Worm (Caenorhabditis elegans): ENCODE measurements around the gene F13B6.1.

F13B6.1 gene

ce11 chrIV:7454890-7455289 lies 1.4 kb upstream of the F13B6.1 start:
- TF ChIP-seq rcor-1 (GFP tag; IDR thresholded peaks at IDR 0.05) (no peak), let-526 (GFP tag; IDR thresholded peaks at IDR 0.05) (no peak), ztf-22 (GFP tag; optimal IDR thresholded peaks at IDR 0.05) (no peak), Y56A3A.18 (GFP tag; IDR thresholded peaks at IDR 0.05) (no peak)

ce11 chrIV:7460225-7460624 lies 3.9 kb downstream of the F13B6.1 start, which contains the start of gene F13B6.2:
Gene F13B6.2 (minus strand): TSS chrIV:7460325.
- TF ChIP-seq lin-40 (tag; optimal IDR thresholded peaks at IDR 0.05) (no peak), ztf-6 (GFP tag; IDR thresholded peaks at IDR 0.05) (no peak), ztf-3 (GFP tag; optimal IDR thresholded peaks at IDR 0.05) (no peak), lsl-1 (GFP tag; optimal IDR thresholded peaks at IDR 0.05) (no peak)

DNA sequence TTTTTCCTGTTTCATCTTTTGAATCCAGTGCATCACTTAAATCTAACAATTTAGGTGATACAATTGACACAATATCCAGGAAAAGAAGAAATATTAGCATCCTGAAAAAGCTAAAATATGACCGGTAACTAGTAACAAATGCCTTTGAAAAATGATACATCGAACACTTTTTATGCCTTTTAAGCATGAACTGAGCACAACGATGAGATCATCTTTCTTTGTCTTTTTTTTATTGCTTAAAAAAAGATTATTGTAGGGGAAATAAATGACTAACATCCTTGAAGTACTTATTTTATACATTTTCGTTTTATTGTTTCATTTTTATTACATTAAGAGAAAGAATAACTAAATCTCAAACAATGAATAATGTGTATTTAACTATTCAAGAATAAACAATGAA lies 9.5 kb downstream of the F13B6.1 start, which contains the start of gene F13B6.3:
TSS of gene F13B6.3 (minus strand) at position 101 of the 400 bp plus-strand sequence.
- TF ChIP-seq nhr-90 (tag; optimal IDR thresholded peaks at IDR 0.05) (no peak), snpc-1.1 (tag; optimal IDR thresholded peaks at IDR 0.05; ENCODE audit: insufficient read depth) (no peak), athp-1 (tag; optimal IDR thresholded peaks at IDR 0.05) (no peak), ceh-27 (GFP tag; optimal IDR thresholded peaks at IDR 0.05) (no peak), F52B5.7 (tag; optimal IDR thresholded peaks at IDR 0.05) (no peak), mxl-1 (tag; optimal IDR thresholded peaks at IDR 0.05) (no peak), fkh-3 (tag; optimal IDR thresholded peaks at IDR 0.05) (no peak), let-607 (tag; optimal IDR thresholded peaks at IDR 0.05) (no peak), nhr-27 (tag; optimal IDR thresholded peaks at IDR 0.05) (no peak), hmg-20 (GFP tag; IDR thresholded peaks at IDR 0.05) (no peak), aptf-2 (GFP tag; conservative IDR thresholded peaks at IDR 0.05) (no peak), him-1 (tag; optimal IDR thresholded peaks at IDR 0.05) (no peak), die-1 (tag; optimal IDR thresholded peaks at IDR 0.05) (no peak), ceh-91 (GFP tag; IDR thresholded peaks at IDR 0.05) (no peak), cebp-1 (GFP tag; IDR thresholded peaks at IDR 0.05) (no peak), cebp-1 (tag; optimal IDR thresholded peaks at IDR 0.05) (no peak), atf-7 (tag; optimal IDR thresholded peaks at IDR 0.05) (no peak)

DNA sequence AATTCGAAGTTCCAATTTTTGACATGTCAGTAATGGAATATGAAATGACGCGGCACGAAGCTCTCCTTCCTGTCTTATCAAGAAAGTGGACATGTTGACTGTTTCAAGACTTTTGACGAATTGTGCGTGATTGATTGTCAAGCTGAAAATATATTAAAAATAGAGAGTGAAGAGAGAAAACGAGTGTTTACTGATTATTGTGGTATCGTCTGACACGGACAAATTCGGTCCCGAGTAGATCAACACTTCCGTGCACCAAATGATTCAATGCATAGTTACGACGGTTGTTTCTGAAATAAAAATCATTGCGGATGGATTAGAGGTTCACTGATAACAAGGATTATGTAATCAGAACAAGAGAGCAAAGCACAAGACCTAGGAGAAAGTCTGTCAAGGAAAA lies 10.8 kb downstream of the F13B6.1 start:
- TF ChIP-seq gei-17 (GFP tag; optimal IDR thresholded peaks at IDR 0.05) = no peak
- TF ChIP-seq nhr-80 (tag; optimal IDR thresholded peaks at IDR 0.05) = peak; percentile 55

ce11 chrIV:7468638-7469037 lies 12.3 kb downstream of the F13B6.1 start:
- TF ChIP-seq sptf-2 (GFP tag; optimal IDR thresholded peaks at IDR 0.05) (no peak), nhr-80 (tag; optimal IDR thresholded peaks at IDR 0.05) (peak; percentile 62), ccch-3 (GFP tag; optimal IDR thresholded peaks at IDR 0.05) (no peak), pha-4 (tag; optimal IDR thresholded peaks at IDR 0.05) (no peak)

DNA sequence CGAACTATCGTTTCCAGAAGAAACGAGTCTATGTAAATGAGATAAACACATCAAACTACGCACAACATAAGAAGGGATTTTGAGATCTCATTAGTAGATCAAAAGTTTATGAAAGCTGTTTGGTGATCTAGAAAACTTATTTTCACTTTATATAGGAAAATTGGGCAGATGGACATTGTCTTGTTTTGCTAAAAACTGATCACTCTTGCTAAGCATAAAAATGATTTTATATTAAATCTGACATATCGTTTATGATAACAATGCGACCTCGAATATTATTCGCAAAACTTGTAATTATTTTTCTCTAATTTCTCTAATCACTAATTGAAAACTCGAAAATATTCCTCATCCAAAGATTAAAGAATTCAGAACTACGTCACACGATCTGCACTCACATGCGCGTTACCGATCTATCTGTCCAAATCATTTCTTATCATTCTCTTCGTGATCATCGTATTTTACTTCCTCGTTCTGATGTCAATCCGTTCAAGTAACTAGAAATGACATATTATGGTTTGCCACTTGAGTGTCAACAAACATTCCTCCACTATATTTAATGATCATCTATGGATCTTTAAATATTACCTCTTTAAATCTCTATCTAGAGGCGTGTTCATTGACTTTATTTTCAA lies 13.6 kb downstream of the F13B6.1 start, which contains the start of gene F55G1.7:
TSS of gene F55G1.7 (minus strand) at position 51 of the 632 bp plus-strand sequence.
- no peak for TF ChIP-seq ama-1 (optimal IDR thresholded peaks at IDR 0.05)
- TF ChIP-seq ama-1 (GFP tag; optimal IDR thresholded peaks at IDR 0.05) = no peak
- no peak for TF ChIP-seq T07F8.4 (tag; optimal IDR thresholded peaks at IDR 0.05)
- TF ChIP-seq cebp-1 (GFP tag; IDR thresholded peaks at IDR 0.05) = no peak
- TF ChIP-seq cebp-1 (tag; optimal IDR thresholded peaks at IDR 0.05) = no peak
- no peak for TF ChIP-seq cebp-2 (GFP tag; IDR thresholded peaks at IDR 0.05)
- no peak for TF ChIP-seq ceh-27 (GFP tag; optimal IDR thresholded peaks at IDR 0.05)
- TF ChIP-seq B0336.3 (GFP tag; IDR thresholded peaks at IDR 0.05) = no peak
- TF ChIP-seq lin-26 (GFP tag; IDR thresholded peaks at IDR 0.05) = no peak
- no peak for TF ChIP-seq gei-17 (GFP tag; optimal IDR thresholded peaks at IDR 0.05)
- TF ChIP-seq ceh-91 (GFP tag; IDR thresholded peaks at IDR 0.05) = no peak
- TF ChIP-seq F22D6.2 (tag; optimal IDR thresholded peaks at IDR 0.05) = no peak
- no peak for TF ChIP-seq Y56A3A.18 (GFP tag; IDR thresholded peaks at IDR 0.05)
- no peak for TF ChIP-seq attf-5 (GFP tag; optimal IDR thresholded peaks at IDR 0.05)
- TF ChIP-seq mel-28 (tag; optimal IDR thresholded peaks at IDR 0.05; ENCODE audit: borderline replicate concordance) = no peak
- no peak for TF ChIP-seq xnd-1 (tag; optimal IDR thresholded peaks at IDR 0.05)

Data from whole organism, young adult.